Worm (Caenorhabditis elegans) whole organism, late embryonic: Measurements from ENCODE around the gene acr-3.

ENCODE experiments used
- ceh-24 ChIP-seq: sonication (generic microtip); optimal IDR thresholded peaks from 2 replicates; lab custom pipeline; 2016; ENCODE audit warnings: mild to moderate bottlenecking, missing genetic modification characterization, missing compliant biosample characterization
- pha-4 ChIP-seq: fragments of 150-350 bp; optimal IDR thresholded peaks from 2 replicates; lab custom pipeline; 2018; ENCODE audit warnings: missing biosample characterization, missing genetic modification reagents, missing genetic modification characterization
- syd-9 ChIP-seq: sonication (generic microtip); optimal IDR thresholded peaks from 2 replicates; lab custom pipeline; 2016; ENCODE audit warnings: mild to moderate bottlenecking, missing genetic modification characterization, moderate library complexity, missing compliant biosample characterization

DNA sequence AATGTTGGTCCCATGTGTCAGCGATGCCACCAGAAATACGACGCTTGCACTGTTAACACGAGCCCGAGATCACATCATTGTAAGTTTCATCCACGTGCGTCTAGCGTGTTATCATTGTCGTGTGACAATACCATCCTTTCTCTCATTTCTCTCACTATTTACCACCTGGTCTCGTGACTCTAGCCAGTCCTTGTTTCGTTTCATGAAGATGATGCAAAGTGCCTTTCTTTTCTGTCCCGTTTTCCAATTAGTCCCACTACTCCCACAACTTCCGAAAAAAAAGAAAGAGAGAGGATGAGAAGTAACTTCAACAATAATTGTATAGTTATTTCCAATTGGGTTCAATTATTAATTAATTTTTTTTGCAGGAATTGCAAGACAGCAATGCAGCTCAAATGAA, 33.6 kb downstream of the acr-3 start:
- TF ChIP-seq ceh-24 (tag; lab: Kevin White, UChicago) (no peak), syd-9 (tag; lab: Kevin White, UChicago) (no peak), pha-4 (no peak)
